Worm (Caenorhabditis elegans): ENCODE measurements around the gene F46H6.5.
A peak's percentile ranks its signal among the peaks of the same experiment; 100 is the strongest.

Gene F46H6.5

ce11 chrX:4503259-4503658, 11.3 kb upstream of the F46H6.5 start:
- TF ChIP-seq hmg-1.2 (GFP tag; IDR thresholded peaks at IDR 0.05) (peak; percentile 41; the same call in 1 of the 2 replicates), snpc-1.3 (tag; optimal IDR thresholded peaks at IDR 0.05; ENCODE audit: insufficient read depth) (no peak)

DNA sequence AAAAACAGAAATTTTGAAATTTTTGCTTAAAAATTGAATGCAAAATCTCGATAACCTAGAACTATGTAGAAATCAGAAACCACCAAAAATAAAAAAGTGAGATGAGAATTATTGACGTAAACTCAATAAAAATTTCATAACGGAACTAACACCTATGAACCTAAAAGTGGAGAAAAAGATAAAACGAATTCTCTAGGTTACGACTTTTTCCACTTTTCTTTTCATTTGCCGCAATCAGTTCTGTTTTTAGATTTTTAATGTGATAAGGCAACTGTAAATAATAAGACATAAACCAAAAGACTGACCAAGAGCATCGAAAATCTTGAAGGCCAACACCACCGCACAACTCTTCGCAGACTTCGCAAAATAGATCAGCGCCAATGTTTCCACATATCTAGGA, 10.0 kb upstream of the F46H6.5 start:
- TF ChIP-seq F22D6.2 (tag; optimal IDR thresholded peaks at IDR 0.05) (no peak), rcor-1 (GFP tag; IDR thresholded peaks at IDR 0.05) (no peak), lin-26 (GFP tag; IDR thresholded peaks at IDR 0.05) (no peak), F57C9.4 (tag; optimal IDR thresholded peaks at IDR 0.05) (no peak), aptf-2 (GFP tag; conservative IDR thresholded peaks at IDR 0.05) (no peak), nfya-1 (tag; optimal IDR thresholded peaks at IDR 0.05; ENCODE audit: borderline replicate concordance, insufficient read depth) (no peak), B0336.3 (GFP tag; IDR thresholded peaks at IDR 0.05) (no peak), zim-3 (tag; optimal IDR thresholded peaks at IDR 0.05) (no peak), gei-17 (GFP tag; optimal IDR thresholded peaks at IDR 0.05) (no peak), ets-4 (GFP tag; optimal IDR thresholded peaks at IDR 0.05) (no peak), C17E4.6 (GFP tag; IDR thresholded peaks at IDR 0.05) (no peak), K11D2.4 (GFP tag; IDR thresholded peaks at IDR 0.05) (no peak), ztf-22 (GFP tag; optimal IDR thresholded peaks at IDR 0.05) (no peak), hmg-1.2 (GFP tag; IDR thresholded peaks at IDR 0.05) (no peak), nhr-120 (GFP tag; IDR thresholded peaks at IDR 0.05) (no peak), ekl-4 (GFP tag; IDR thresholded peaks at IDR 0.05) (no peak)

ce11 chrX:4500499-4500898, 8.5 kb upstream of the F46H6.5 start:
- no peak for TF ChIP-seq tlf-1 (GFP tag; optimal IDR thresholded peaks at IDR 0.05)
- TF ChIP-seq ceh-58 (GFP tag; IDR thresholded peaks at IDR 0.05) = no peak
- no peak for TF ChIP-seq lsl-1 (GFP tag; optimal IDR thresholded peaks at IDR 0.05)
- TF ChIP-seq ccch-3 (GFP tag; optimal IDR thresholded peaks at IDR 0.05) = no peak
- TF ChIP-seq F55B11.4 (tag; optimal IDR thresholded peaks at IDR 0.05; ENCODE audit: borderline replicate concordance, insufficient read depth) = no peak
- TF ChIP-seq ZK185.1 (tag; optimal IDR thresholded peaks at IDR 0.05; ENCODE audit: poor library complexity, severe bottlenecking) = no peak
- TF ChIP-seq F52B5.7 (tag; optimal IDR thresholded peaks at IDR 0.05) = no peak
- no peak for TF ChIP-seq xnd-1 (tag; optimal IDR thresholded peaks at IDR 0.05)
- no peak for TF ChIP-seq tbx-9 (tag; optimal IDR thresholded peaks at IDR 0.05; ENCODE audit: borderline replicate concordance)
- no peak for TF ChIP-seq F22D6.2 (tag; optimal IDR thresholded peaks at IDR 0.05)
- TF ChIP-seq nhr-120 (GFP tag; IDR thresholded peaks at IDR 0.05) = no peak
- no peak for TF ChIP-seq dpl-1 (GFP tag; optimal IDR thresholded peaks at IDR 0.05)
- TF ChIP-seq rpc-1 (optimal IDR thresholded peaks at IDR 0.05) = no peak
- no peak for TF ChIP-seq rpc-1 (tag; optimal IDR thresholded peaks at IDR 0.05)
- TF ChIP-seq ztf-6 (GFP tag; IDR thresholded peaks at IDR 0.05) = no peak
- no peak for TF ChIP-seq hlh-12 (tag; optimal IDR thresholded peaks at IDR 0.05)

ce11 chrX:4498478-4498877, 6.5 kb upstream of the F46H6.5 start:
- TF ChIP-seq C06A6.2 (GFP tag; conservative IDR thresholded peaks at IDR 0.05) = no peak
- TF ChIP-seq nhr-80 (tag; optimal IDR thresholded peaks at IDR 0.05) = peak; percentile 2

DNA sequence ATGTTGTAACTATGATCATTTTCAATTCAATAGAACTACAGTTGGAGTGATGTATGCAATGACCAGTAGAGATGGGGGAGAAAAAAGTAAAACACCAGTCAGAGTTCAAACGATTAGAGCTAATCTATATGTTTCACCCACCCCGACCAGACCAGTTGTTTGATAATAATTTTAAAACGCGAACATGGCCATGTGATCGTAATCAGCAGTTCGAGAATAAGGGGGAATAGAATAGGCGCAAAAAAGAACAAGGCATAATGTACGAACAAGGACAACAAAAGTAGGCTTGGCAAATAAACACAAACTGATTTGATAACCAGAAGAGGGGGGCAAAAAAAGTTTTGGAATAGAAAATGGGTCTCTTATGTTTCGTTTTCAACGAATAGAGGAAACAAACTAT, 6.1 kb upstream of the F46H6.5 start:
- no peak for TF ChIP-seq cebp-1 (GFP tag; IDR thresholded peaks at IDR 0.05)
- peak; percentile 30 for TF ChIP-seq cebp-1 (tag; optimal IDR thresholded peaks at IDR 0.05)
- peak; percentile 87 for TF ChIP-seq nhr-80 (tag; optimal IDR thresholded peaks at IDR 0.05)
- no peak for TF ChIP-seq C17E4.6 (GFP tag; IDR thresholded peaks at IDR 0.05)
- no peak for TF ChIP-seq fkh-3 (tag; optimal IDR thresholded peaks at IDR 0.05)
- peak; percentile 26 for TF ChIP-seq attf-5 (GFP tag; optimal IDR thresholded peaks at IDR 0.05)
- TF ChIP-seq dox-1 (GFP tag; IDR thresholded peaks at IDR 0.05) = peak; percentile 45; the same call in 1 of the 2 replicates

Data from whole organism, young adult.